Worm (Caenorhabditis elegans) whole organism, L4 larva: ENCODE measurements around the gene W03G11.3.

Experiments
- D1046.2 ChIP-seq: fragments of 200-800 bp; sonication (Bioruptor generic); IDR thresholded peaks from 2 replicates; pipeline ENCODE4 v1.3.6; 2022; ENCODE audit warnings: missing genetic modification characterization, missing compliant biosample characterization
- F44E2.7 ChIP-seq: fragments of 200-800 bp; sonication (Bioruptor generic); IDR thresholded peaks from 2 replicates; pipeline ENCODE4 v2.1.2; 2022; ENCODE audit warnings: missing genetic modification characterization, missing compliant biosample characterization
- F49E8.2 ChIP-seq: sonication (generic microtip); optimal IDR thresholded peaks from 2 replicates; lab custom pipeline; 2016; ENCODE audit warnings: missing compliant biosample characterization, mild to moderate bottlenecking, missing genetic modification characterization, borderline replicate concordance
- R02D3.7 ChIP-seq: fragments of 150-350 bp; sonication (generic microtip); optimal IDR thresholded peaks from 3 replicates; lab custom pipeline; 2014; ENCODE audit warnings: missing biosample characterization, missing genetic modification characterization
- T20F7.1 ChIP-seq: fragments of 200-800 bp; sonication (Bioruptor generic); optimal IDR thresholded peaks from 2 replicates; lab custom pipeline; 2018; ENCODE audit warnings: mild to moderate bottlenecking, missing genetic modification characterization, missing compliant biosample characterization
- T26A8.4 ChIP-seq: fragments of 200-800 bp; sonication (Bioruptor generic); IDR thresholded peaks from 2 replicates; pipeline ENCODE4 v1.3.6; 2022; ENCODE audit warnings: missing genetic modification characterization, missing compliant biosample characterization
- Y105C5A.15 ChIP-seq: fragments of 200-800 bp; sonication (Bioruptor generic); IDR thresholded peaks from 2 replicates; pipeline ENCODE4 v1.3.6; 2022; ENCODE audit warnings: missing genetic modification characterization, missing compliant biosample characterization
- Y75B8A.6 ChIP-seq: fragments of 200-800 bp; sonication (Bioruptor generic); IDR thresholded peaks from 2 replicates; pipeline ENCODE4 v1.3.6; 2022; ENCODE audit warnings: missing genetic modification reagents, missing genetic modification characterization, missing compliant biosample characterization
- aha-1 ChIP-seq: fragments of 150-350 bp; peaks from one replicate; lab custom pipeline; 2014; ENCODE audit warnings: missing biosample characterization, missing genetic modification characterization
- arid-1 ChIP-seq: fragments of 200-800 bp; sonication (Bioruptor generic); conservative IDR thresholded peaks from 2 replicates; pipeline ENCODE4 v1.3.6; 2022; ENCODE audit warnings: missing genetic modification reagents, missing genetic modification characterization, missing compliant biosample characterization
- attf-4 ChIP-seq: sonication (generic microtip); optimal IDR thresholded peaks from 3 replicates; lab custom pipeline; 2017; ENCODE audit warnings: missing biosample characterization, missing genetic modification characterization
- ceh-44 ChIP-seq: fragments of 200-800 bp; sonication (Bioruptor generic); IDR thresholded peaks from 2 replicates; pipeline ENCODE4 v1.3.6; 2022; ENCODE audit warnings: missing genetic modification reagents, missing genetic modification characterization, missing compliant biosample characterization
- ceh-62 ChIP-seq: sonication (generic microtip); optimal IDR thresholded peaks from 2 replicates; lab custom pipeline; 2017; ENCODE audit warnings: missing biosample characterization, missing genetic modification characterization
- ceh-82 ChIP-seq: sonication (generic microtip); optimal IDR thresholded peaks from 2 replicates; lab custom pipeline; 2017; ENCODE audit warnings: missing biosample characterization, missing genetic modification characterization
- daf-16 ChIP-seq, 3 experiments: sonication (generic microtip); optimal IDR thresholded peaks; 2 replicates each; lab custom pipeline; 2016 to 2017; ENCODE audit warnings: missing genetic modification characterization in 3 of 3, missing genetic modification reagents in 3 of 3, mild to moderate bottlenecking in 2 of 3, missing compliant biosample characterization in 2 of 3, missing biosample characterization in 1 of 3, moderate library complexity in 1 of 3
- daf-8 ChIP-seq: fragments of 200-800 bp; sonication (Bioruptor generic); IDR thresholded peaks from 2 replicates; pipeline ENCODE4 v1.3.6; 2022; ENCODE audit warnings: missing genetic modification characterization, missing compliant biosample characterization
- dmd-6 ChIP-seq: fragments of 200-800 bp; sonication (Bioruptor generic); IDR thresholded peaks from 2 replicates; pipeline ENCODE4 v1.3.6; 2022; ENCODE audit warnings: missing genetic modification reagents, missing genetic modification characterization, missing compliant biosample characterization
- dmd-8 ChIP-seq: fragments of 200-800 bp; sonication (Bioruptor generic); IDR thresholded peaks from 2 replicates; pipeline ENCODE4 v1.3.6; 2022; ENCODE audit warnings: missing genetic modification characterization, missing compliant biosample characterization
- duxl-1 ChIP-seq: sonication (generic microtip); optimal IDR thresholded peaks from 2 replicates; lab custom pipeline; 2016; ENCODE audit warnings: mild to moderate bottlenecking, missing genetic modification characterization, moderate library complexity, missing compliant biosample characterization; ENCODE audit not compliant: poor library complexity
- hif-1 ChIP-seq, 2 experiments: sonication (generic microtip); optimal IDR thresholded peaks; 2 replicates each; lab custom pipeline; 2016 to 2017; ENCODE audit warnings: missing compliant biosample characterization in 2 of 2, missing genetic modification characterization in 2 of 2, missing genetic modification reagents in 2 of 2, missing genotype in 2 of 2, mild to moderate bottlenecking in 1 of 2
- hlh-11 ChIP-seq: fragments of 200-800 bp; sonication (Bioruptor generic); optimal IDR thresholded peaks from 2 replicates; lab custom pipeline; 2018; ENCODE audit warnings: mild to moderate bottlenecking, missing genetic modification characterization, missing compliant biosample characterization
- hlh-30 ChIP-seq: sonication (generic microtip); optimal IDR thresholded peaks from 2 replicates; lab custom pipeline; 2017; ENCODE audit warnings: antibody characterized with exemption, mild to moderate bottlenecking, missing genetic modification characterization, missing compliant biosample characterization; ENCODE audit not compliant: insufficient read depth
- lin-29 ChIP-seq: fragments of 200-800 bp; sonication (Bioruptor generic); IDR thresholded peaks from 2 replicates; pipeline ENCODE4 v1.3.6; 2022; ENCODE audit warnings: missing genetic modification reagents, missing genetic modification characterization, missing compliant biosample characterization
- lin-38 ChIP-seq: fragments of 200-800 bp; sonication (Bioruptor generic); IDR thresholded peaks from 2 replicates; pipeline ENCODE4 v1.3.6; 2022; ENCODE audit warnings: missing genetic modification reagents, missing genetic modification characterization, missing compliant biosample characterization
- lin-39 ChIP-seq: fragments of 150-350 bp; optimal IDR thresholded peaks from 2 replicates; lab custom pipeline; 2014; ENCODE audit warnings: missing biosample characterization, missing genetic modification reagents, missing genetic modification characterization
- lir-3 ChIP-seq: sonication (generic microtip); optimal IDR thresholded peaks from 2 replicates; lab custom pipeline; 2016; ENCODE audit warnings: mild to moderate bottlenecking, missing genetic modification characterization, missing compliant biosample characterization
- madf-5 ChIP-seq, 2 experiments: fragments of 200-800 bp; sonication (Bioruptor generic); IDR thresholded peaks; 2 replicates each; pipeline ENCODE4 v1.3.6; 2022; ENCODE audit warnings: missing compliant biosample characterization in 2 of 2, missing genetic modification characterization in 2 of 2
- mdt-29 ChIP-seq: fragments of 200-800 bp; sonication (Bioruptor generic); IDR thresholded peaks from 2 replicates; pipeline ENCODE4 v1.3.6; 2022; ENCODE audit warnings: missing genetic modification reagents, missing genetic modification characterization, missing compliant biosample characterization
- mxl-2 ChIP-seq: fragments of 200-800 bp; sonication (Bioruptor generic); conservative IDR thresholded peaks from 2 replicates; pipeline ENCODE4 v1.3.6; 2022; ENCODE audit warnings: missing genetic modification reagents, missing genetic modification characterization, missing compliant biosample characterization
- mxl-3 ChIP-seq: fragments of 200-800 bp; sonication (Bioruptor generic); optimal IDR thresholded peaks from 2 replicates; lab custom pipeline; 2018; ENCODE audit warnings: mild to moderate bottlenecking, missing genetic modification characterization, missing compliant biosample characterization
- nhr-11 ChIP-seq: fragments of 150-350 bp; optimal IDR thresholded peaks from 2 replicates; lab custom pipeline; 2014; ENCODE audit warnings: missing biosample characterization, missing genetic modification characterization
- nhr-25 ChIP-seq: sonication (generic microtip); optimal IDR thresholded peaks from 2 replicates; lab custom pipeline; 2017; ENCODE audit warnings: missing genetic modification characterization, mild to moderate bottlenecking, missing compliant biosample characterization, antibody characterized with exemption, moderate library complexity, borderline replicate concordance; ENCODE audit not compliant: insufficient read depth
- nhr-28 ChIP-seq: fragments of 150-350 bp; optimal IDR thresholded peaks from 2 replicates; lab custom pipeline; 2014; ENCODE audit warnings: missing biosample characterization, missing genetic modification characterization
- nhr-41 ChIP-seq: fragments of 200-800 bp; sonication (Bioruptor generic); IDR thresholded peaks from 2 replicates; pipeline ENCODE4 v1.3.6; 2022; ENCODE audit warnings: missing genetic modification reagents, missing genetic modification characterization, missing compliant biosample characterization
- nhr-48 ChIP-seq: sonication (generic microtip); optimal IDR thresholded peaks from 2 replicates; lab custom pipeline; 2016; ENCODE audit warnings: mild to moderate bottlenecking, missing genetic modification characterization, missing compliant biosample characterization
- nhr-77 ChIP-seq: fragments of 150-350 bp; optimal IDR thresholded peaks from 2 replicates; lab custom pipeline; 2014; ENCODE audit warnings: missing biosample characterization, missing genetic modification characterization
- pha-4 ChIP-seq, 2 experiments: fragments of 150-350 bp in 1 of 2; fragments of 200-800 bp in 1 of 2; sonication (Bioruptor generic) in 1 of 2; IDR thresholded peaks in 1 of 2; optimal IDR thresholded peaks in 1 of 2; 2 replicates each; pipeline versions ENCODE4 v1.3.6 to Lab custom; 2014 to 2022; ENCODE audit warnings: missing genetic modification characterization in 2 of 2, missing genetic modification reagents in 2 of 2, missing biosample characterization in 1 of 2, missing compliant biosample characterization in 1 of 2
- php-3 ChIP-seq: fragments of 200-800 bp; sonication (Bioruptor generic); IDR thresholded peaks from 2 replicates; pipeline ENCODE4 v1.3.6; 2022; ENCODE audit warnings: missing genetic modification reagents, missing genetic modification characterization, missing compliant biosample characterization
- sdz-12 ChIP-seq: fragments of 200-800 bp; sonication (Bioruptor generic); optimal IDR thresholded peaks from 2 replicates; lab custom pipeline; 2018; ENCODE audit warnings: mild to moderate bottlenecking, missing genetic modification characterization, missing compliant biosample characterization
- set-16 ChIP-seq: fragments of 200-800 bp; sonication (Bioruptor generic); IDR thresholded peaks from 2 replicates; pipeline ENCODE4 v1.3.6; 2022; ENCODE audit warnings: missing genetic modification reagents, missing genetic modification characterization, missing compliant biosample characterization
- spr-1 ChIP-seq: sonication (generic microtip); optimal IDR thresholded peaks from 2 replicates; lab custom pipeline; 2016; ENCODE audit warnings: mild to moderate bottlenecking, missing genetic modification characterization, missing compliant biosample characterization
- spr-3 ChIP-seq: fragments of 200-800 bp; sonication (Bioruptor generic); optimal IDR thresholded peaks from 2 replicates; lab custom pipeline; 2018; ENCODE audit warnings: mild to moderate bottlenecking, missing genetic modification characterization, missing compliant biosample characterization
- tag-97 ChIP-seq: fragments of 200-800 bp; sonication (Bioruptor generic); IDR thresholded peaks from 2 replicates; pipeline ENCODE4 v1.3.6; 2022; ENCODE audit warnings: missing genetic modification characterization, missing compliant biosample characterization
- unc-39 ChIP-seq: sonication (generic microtip); optimal IDR thresholded peaks from 2 replicates; lab custom pipeline; 2017; ENCODE audit warnings: missing biosample characterization, missing genetic modification characterization
- zag-1 ChIP-seq: fragments of 150-350 bp; optimal IDR thresholded peaks from 2 replicates; lab custom pipeline; 2014; ENCODE audit warnings: missing biosample characterization, missing genetic modification characterization
- zfp-2 ChIP-seq: sonication (generic microtip); optimal IDR thresholded peaks from 2 replicates; lab custom pipeline; 2016; ENCODE audit warnings: mild to moderate bottlenecking, missing genetic modification characterization, missing compliant biosample characterization
- zip-11 ChIP-seq: fragments of 200-800 bp; sonication (Bioruptor generic); IDR thresholded peaks from 2 replicates; pipeline ENCODE4 v1.3.6; 2022; ENCODE audit warnings: missing genetic modification characterization, missing compliant biosample characterization
- zip-2 ChIP-seq: fragments of 150-350 bp; optimal IDR thresholded peaks from 2 replicates; lab custom pipeline; 2014; ENCODE audit warnings: missing biosample characterization, missing genetic modification characterization
- ztf-11 ChIP-seq: fragments of 150-350 bp; optimal IDR thresholded peaks from 2 replicates; lab custom pipeline; 2014; ENCODE audit warnings: missing biosample characterization, missing genetic modification characterization
- ztf-7 ChIP-seq: fragments of 150-350 bp; optimal IDR thresholded peaks from 2 replicates; lab custom pipeline; 2014; ENCODE audit warnings: missing biosample characterization, missing genetic modification characterization

W03G11.3 gene

DNA sequence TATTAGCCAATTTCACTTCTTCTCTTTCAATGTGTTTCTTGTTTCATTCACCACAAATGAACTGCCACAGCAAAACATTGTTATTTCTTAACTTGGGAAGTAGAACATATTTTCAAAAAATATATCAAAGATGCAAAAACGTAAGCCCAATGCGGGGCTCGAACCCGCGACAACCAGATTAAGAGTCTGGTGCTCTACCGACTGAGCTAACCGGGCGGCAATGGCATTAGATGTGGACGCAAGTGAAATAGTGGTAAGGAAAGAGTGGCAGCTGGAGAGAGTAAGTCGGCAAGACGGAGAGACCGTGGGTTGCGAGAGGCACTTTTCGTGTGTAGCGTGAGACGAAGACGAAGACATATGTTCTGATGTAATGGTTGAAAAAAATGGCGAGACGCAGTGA, 2.4 kb upstream of the W03G11.3 start:
- TF ChIP-seq pha-4 (GFP tag; IDR thresholded peaks at IDR 0.05; lab: Robert Waterston, UW) (peak; percentile 95), pha-4 (tag; optimal IDR thresholded peaks at IDR 0.05; lab: Kevin White, UChicago) (no peak), lin-39 (no peak), dmd-8 (peak; percentile 95), zip-2 (tag; lab: Kevin White, UChicago) (peak; percentile 83), ztf-11 (no peak), arid-1 (peak; percentile 94), F49E8.2 (peak; percentile 37), set-16 (GFP tag; lab: Robert Waterston, UW) (no peak), dmd-6 (GFP tag; lab: Robert Waterston, UW) (peak; percentile 81), nhr-25 (peak; percentile 34), T20F7.1 (GFP tag; lab: Kevin White, UChicago) (peak; percentile 64), hif-1 (tag; optimal IDR thresholded peaks at IDR 0.05; lab: Kevin White, UChicago) (peak in 1 of 2 experiments; percentile 21), madf-5 (GFP tag; IDR thresholded peaks at IDR 0.05; lab: Robert Waterston, UW) (peak in 1 of 2 experiments; percentile 88), Y75B8A.6 (peak; percentile 90), nhr-11 (tag; lab: Kevin White, UChicago) (peak; percentile 52), lin-38 (GFP tag; lab: Robert Waterston, UW) (peak; percentile 82), spr-1 (tag; lab: Kevin White, UChicago) (peak; percentile 69), lin-29 (peak; percentile 46; the same call in 1 of the 2 replicates), sdz-12 (GFP tag; lab: Kevin White, UChicago) (no peak), mxl-2 (GFP tag; lab: Robert Waterston, UW) (peak; percentile 74), ztf-7 (tag; lab: Kevin White, UChicago) (peak; percentile 80), ceh-44 (GFP tag; lab: Robert Waterston, UW) (peak; percentile 86), hlh-11 (no peak), ceh-62 (tag; lab: Kevin White, UChicago) (no peak), mdt-29 (GFP tag; lab: Robert Waterston, UW) (no peak), zfp-2 (tag; lab: Kevin White, UChicago) (peak; percentile 62), tag-97 (no peak), mxl-3 (peak; percentile 76), D1046.2 (GFP tag; lab: Robert Waterston, UW) (peak; percentile 91), nhr-77 (peak; percentile 56), nhr-48 (tag; lab: Kevin White, UChicago) (peak; percentile 73), unc-39 (tag; lab: Kevin White, UChicago) (no peak), daf-16 (GFP tag; optimal IDR thresholded peaks at IDR 0.05; lab: Kevin White, UChicago) (peak; percentile 44 to 93), daf-16 (tag; optimal IDR thresholded peaks at IDR 0.05; lab: Kevin White, UChicago) (peak; percentile 72), hlh-30 (tag; lab: Kevin White, UChicago) (peak; percentile 81), daf-8 (GFP tag; lab: Robert Waterston, UW) (peak; percentile 80; the same call in 1 of the 2 replicates), aha-1 (tag; lab: Kevin White, UChicago) (peak; percentile 96), T26A8.4 (GFP tag; lab: Robert Waterston, UW) (peak; percentile 93), spr-3 (GFP tag; lab: Kevin White, UChicago) (peak; percentile 71), zip-11 (GFP tag; lab: Robert Waterston, UW) (peak; percentile 15; the same call in 1 of the 2 replicates), php-3 (no peak), Y105C5A.15 (peak; percentile 93), attf-4 (tag; lab: Kevin White, UChicago) (no peak), ceh-82 (tag; lab: Kevin White, UChicago) (no peak), nhr-28 (tag; lab: Kevin White, UChicago) (peak; percentile 60), nhr-41 (GFP tag; lab: Robert Waterston, UW) (peak; percentile 94), lir-3 (tag; lab: Kevin White, UChicago) (peak; percentile 82), F44E2.7 (0 out of 2 replicates have a peak, but pooled peaks have one; percentile 77), R02D3.7 (tag; lab: Kevin White, UChicago) (peak; percentile 10), duxl-1 (peak; percentile 90), zag-1 (tag; lab: Kevin White, UChicago) (peak; percentile 46)
